Fruit fly (Drosophila melanogaster) ovary, adult (tissue): Measurements from ENCODE around the gene CG45067.

Experiments
- CG17801 ChIP-seq: fragments of 200-800 bp; optimal IDR thresholded peaks from 2 replicates; lab custom pipeline; 2019; ENCODE audit warnings: missing biosample characterization, mild to moderate bottlenecking, missing genetic modification characterization, moderate library complexity; ENCODE audit not compliant: partially characterized antibody

The CG45067 gene

DNA sequence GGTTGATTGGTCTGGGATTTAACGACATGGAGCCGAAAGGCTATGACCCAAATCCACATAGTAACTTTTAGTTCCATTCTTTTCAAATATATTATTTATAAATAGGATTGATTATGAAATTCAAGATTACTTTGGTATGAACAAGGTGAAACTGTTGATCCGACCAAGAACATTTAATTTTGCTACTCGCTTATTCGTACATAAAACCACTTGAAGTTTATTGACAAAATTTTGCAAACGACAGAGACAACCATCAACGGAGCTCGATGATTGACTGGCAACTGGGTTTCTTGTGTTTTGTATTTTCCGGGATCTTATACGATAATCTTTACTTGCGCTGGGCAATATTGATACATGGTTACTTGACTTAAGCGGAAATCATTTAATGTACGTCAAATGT, at the start of gene CG45067:
Gene CG45067, minus strand, starts transcription at position 101 of the 400 bp plus-strand sequence.
- TF ChIP-seq CG17801: no peak

DNA sequence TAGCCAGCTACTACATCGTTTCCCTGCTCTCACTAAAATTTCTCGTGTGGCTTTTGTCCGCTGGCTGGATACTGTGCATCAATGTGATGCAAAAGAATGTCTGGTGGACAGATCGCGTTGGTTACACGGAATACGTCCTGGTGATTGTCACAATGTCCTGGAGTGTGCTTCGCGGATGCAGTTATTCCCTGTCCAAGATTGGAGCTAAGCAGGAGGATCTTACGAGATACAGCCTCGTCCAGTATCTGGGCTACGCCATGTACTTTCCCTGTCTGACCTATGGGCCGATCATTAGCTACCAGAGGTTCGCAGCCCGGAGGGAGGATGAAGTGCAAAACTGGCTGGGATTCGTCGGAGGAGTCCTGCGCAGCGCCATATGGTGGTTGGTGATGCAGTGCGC, 48.3 kb upstream of the CG45067 start:
- no peak for TF ChIP-seq CG17801

DNA sequence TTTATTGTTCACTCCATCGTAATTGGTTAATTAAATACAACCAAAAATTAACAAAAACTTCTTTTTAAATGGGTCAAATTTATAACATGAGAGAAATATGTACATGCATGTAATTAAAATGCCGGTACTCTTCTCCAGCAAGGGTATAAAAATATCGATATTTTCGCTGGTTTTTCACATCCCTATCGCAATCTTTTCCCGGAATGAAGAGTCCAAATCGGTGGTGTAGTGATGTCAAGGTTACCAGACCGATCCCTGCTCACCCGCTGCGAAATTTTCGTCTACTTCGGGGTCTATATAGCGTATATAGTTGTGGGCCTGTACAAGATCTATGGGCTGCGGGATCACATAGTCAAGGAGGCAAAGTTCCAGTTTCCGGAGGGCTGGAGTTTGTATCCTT, 47.7 kb upstream of the CG45067 start, which contains the start of gene rasp:
Gene rasp, plus strand, starts transcription at position 213 of the 400 bp plus-strand sequence.
- TF ChIP-seq CG17801: no peak

DNA sequence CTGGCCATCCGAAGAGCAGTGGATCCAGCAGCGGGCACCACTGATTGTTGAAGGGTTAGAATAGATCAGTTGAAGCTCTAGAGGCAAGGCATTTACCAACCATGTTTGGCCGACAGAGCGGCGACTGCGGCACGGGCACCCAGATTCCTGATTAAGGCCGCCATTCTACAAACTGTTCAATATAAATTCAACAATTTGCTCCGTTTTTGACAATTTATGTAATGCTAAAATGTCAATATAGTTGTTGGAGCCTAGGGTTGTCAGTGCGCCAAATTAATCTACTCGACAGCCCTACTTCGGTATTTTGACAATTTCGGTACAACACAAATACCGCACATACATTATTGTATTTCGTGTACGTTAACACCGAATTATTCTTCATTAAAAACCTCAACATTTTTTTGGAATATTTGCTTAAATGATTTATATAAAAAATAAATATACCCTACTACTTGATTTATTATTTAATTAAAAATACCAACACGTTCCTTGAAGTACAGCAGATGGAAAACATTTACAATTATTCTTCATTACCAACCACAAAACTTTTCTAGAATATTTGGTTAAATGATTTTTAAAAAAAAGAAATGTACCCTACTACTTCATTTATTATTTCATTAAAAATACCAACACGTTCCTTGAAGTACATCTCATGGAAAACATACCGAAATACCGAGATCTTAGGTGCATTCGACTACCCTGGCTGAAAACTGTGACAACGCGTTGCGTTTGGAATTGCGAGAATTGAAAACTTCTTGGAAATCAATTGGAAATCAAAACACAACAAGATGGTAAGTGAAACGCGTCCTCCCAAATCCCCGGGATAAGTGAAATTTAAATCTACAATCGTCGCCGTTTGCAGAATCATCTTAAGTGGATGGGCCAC, 45.3 kb upstream of the CG45067 start, which contains the start of the genes ND-30 and CG15812:
Gene ND-30, minus strand, starts transcription at position 270 of the 886 bp plus-strand sequence.
Gene CG15812, plus strand, starts transcription at position 683 of the 886 bp plus-strand sequence.
- TF ChIP-seq CG17801: no peak

DNA sequence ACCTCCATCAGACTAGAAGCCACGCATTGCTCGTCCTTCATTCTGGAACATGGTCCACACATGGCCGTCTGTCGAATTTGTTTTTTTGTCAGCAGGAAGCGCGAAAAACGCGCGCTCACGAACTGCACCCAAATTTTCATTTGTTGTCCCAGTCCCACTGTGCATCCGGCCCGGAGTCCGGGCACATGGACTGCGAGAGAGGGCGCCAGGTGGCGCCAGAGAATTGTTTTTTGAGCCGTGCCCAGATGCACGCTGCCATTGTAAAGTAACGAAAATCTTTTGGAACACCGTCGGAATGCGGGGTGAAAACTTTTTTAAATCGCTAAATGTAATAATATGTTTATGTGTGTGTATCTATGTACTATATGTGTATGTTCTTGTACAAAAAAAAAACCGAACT, 43.4 kb upstream of the CG45067 start:
- no peak for TF ChIP-seq CG17801

DNA sequence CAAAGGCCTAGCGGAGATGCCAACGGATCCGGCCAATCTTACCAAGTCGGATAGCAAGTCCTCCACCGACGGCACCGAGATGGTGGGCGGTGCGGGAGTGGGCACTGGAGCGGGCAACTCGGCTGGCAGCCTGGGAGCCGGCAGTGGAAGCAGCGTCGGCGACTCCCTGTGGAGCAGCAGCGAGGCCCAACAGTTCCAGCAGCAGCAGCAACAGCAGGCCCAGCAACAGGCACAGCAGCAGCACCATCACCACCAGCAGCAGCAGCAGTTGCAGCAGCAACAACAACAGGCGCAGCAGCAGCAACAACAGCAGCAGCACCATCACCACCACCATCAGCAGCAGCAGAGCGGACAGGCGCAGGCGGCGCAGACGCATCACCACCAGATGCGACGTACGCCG, 36.1 kb upstream of the CG45067 start:
- no peak for TF ChIP-seq CG17801

DNA sequence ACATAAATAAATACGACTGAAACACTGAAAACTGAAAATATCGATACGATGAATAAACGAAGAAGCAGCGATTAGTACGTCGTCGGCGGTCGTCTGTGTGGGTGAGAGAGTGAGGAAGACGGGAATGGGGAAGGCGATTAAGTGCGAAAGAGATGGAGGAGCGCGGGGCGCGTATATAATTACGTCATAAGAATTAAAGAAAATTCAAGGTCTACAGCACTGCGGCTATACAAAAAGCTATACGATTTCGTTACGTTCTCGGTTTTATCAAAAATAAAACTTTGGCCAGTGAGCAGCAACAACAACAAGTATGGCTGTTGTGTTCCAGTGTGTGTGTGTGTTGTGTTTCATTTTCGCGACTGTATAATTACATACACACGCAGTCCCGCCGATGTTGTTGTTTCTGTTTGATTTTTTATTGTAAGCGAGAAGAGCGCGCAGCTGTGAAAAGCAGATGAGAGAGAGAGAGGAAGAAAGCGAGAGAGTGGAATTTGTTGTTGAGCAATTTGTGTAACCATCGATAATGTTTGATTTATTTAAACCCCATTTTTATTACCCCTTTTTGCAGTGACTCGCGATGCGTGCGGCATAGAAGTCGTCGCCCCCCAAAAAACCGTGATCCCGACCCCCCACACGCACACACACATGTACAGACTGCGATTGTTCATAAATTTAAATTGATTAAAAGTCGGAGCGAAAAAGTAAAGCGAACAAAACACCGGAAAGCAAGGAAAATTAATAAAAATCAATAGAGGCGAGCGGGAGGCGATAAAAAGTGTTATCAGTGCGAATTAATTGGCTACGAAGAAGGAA, 35.0 kb upstream of the CG45067 start:
- no peak for TF ChIP-seq CG17801

DNA sequence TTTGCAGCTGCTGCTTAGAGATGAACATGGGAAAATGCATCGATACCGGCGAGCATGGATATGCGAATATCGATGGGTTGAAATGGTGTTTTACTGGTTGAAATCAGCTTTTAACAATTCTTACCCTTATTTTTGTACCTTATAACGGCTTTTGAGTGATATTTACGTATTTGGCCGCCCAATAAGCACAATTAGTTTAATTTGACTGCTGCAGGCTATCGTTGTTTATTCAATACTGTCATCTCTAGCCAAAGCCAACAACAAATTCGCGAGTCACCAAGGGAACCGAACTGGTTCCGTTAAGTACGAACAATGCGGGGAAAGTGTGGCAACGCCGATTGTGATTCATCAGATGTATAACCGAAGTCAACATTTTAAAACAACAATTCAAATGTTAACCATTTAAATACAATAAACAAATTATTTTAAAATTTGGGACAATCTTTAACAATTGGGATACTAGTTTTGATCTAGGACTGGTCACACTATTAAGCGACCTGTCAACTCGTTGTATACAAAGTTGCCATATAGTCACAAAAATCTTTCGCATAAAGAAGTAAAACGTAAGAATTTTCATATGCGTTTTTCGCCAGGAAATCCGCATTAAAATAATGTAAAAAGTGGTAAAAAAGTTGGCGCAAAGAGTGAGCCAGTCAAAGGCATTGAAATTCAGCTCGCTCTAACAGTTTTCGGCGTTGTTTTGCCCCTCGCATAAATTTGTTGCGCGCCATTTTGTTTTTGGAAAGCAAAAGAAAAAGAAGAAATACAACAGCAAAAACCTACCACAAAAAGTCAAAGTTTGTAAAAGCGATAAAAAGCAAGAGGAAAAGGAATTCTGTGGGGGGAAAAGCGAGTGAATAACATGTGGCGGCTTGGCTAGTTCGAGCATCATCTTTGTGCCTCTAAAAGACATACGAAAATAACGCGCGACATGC, 34.1 kb upstream of the CG45067 start, which contains the start of the genes Usp5 and BtbVII:
Gene Usp5, minus strand, starts transcription at position 234 of the 935 bp plus-strand sequence.
Gene BtbVII, plus strand, starts transcription at position 522 of the 935 bp plus-strand sequence.
- peak; percentile 7 for TF ChIP-seq CG17801

DNA sequence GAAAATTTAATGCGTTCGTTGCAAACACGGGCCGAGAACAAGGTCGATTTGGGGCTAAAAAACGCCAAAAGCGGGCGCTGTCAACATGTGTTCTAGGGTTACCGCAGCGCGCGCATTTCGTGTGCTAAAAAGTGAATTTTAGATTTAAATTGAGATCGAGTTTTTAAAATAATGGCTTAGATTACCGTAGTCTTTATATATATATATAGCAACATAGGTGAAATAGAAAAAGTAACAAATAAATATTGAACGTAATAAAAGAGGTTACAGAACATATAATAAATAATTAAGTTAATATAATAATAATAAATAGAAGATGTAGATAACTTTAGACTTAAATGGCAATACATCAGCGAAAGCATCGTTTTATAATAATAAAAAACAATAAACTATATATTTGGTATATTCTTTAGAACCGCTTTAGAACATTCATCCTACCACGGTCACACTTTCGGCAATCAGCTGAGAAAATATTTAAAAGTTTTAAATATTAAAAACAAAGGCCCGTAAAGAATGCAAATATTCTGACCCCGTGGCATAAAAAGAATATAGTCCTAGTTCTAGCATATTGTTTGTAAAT, 29.2 kb upstream of the CG45067 start, which contains the start of the genes CG11537 and Alg2:
Gene CG11537, minus strand, starts transcription at position 75 of the 580 bp plus-strand sequence.
Gene Alg2, plus strand, starts transcription at position 426 of the 580 bp plus-strand sequence.
- TF ChIP-seq CG17801: no peak

DNA sequence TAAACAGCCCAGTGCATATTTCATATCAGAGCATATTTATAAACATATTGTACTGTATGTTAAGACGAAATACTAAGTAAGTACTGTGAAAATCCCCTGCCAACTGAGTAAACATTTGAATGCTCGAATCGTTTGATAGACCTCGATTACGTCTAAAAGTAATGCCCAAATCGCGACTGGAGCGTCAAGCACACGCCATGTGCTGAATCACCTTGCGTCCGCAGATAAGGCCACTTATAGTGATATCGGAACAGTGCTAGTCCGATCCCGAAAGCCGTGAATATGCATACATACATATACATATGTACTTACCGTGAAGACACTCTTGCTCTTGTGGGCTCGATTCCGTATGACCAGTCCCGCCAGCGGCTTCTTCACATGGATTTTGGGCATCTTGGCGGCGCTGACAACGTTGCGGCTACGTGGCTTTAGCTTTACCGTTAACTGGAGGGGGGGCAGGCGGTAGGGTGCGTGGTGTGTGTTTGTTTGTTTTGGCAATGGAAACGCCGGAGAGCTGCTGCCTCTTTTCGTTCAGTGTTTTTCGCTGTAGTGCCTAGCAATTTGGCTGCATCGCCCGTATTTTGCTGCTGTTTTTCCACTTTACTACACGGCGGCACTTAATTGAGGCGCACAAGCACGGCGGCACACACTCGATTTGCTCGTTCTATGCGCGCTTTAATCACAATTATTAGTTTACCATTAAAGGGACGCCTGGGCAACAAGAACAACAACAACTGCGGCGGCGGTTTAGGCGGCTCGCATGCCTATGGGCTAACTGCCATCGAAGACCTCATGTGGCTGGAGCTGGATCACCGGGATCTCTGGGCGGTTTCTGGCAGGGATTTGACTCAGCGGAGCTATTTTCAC, 28.5 kb upstream of the CG45067 start:
- no peak for TF ChIP-seq CG17801

DNA sequence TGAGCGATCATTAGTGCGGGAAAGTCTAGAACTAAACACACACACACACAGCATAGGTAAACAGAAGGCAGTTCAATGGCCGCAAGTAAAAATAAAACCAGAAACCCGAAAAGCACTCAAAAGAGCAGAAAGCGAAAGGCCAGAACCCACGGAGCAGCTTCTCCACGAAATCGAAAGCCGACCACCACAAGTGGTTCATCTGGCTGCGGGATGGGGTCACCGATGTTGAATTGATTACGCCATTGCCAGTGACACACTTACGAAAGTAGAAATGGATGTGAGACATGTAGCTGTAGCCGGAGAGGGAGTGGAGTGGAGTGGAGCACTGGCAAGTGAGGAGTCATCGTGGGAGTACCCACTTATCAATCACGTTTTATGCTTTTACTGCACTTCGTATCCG, 27.1 kb upstream of the CG45067 start:
- TF ChIP-seq CG17801: no peak

DNA sequence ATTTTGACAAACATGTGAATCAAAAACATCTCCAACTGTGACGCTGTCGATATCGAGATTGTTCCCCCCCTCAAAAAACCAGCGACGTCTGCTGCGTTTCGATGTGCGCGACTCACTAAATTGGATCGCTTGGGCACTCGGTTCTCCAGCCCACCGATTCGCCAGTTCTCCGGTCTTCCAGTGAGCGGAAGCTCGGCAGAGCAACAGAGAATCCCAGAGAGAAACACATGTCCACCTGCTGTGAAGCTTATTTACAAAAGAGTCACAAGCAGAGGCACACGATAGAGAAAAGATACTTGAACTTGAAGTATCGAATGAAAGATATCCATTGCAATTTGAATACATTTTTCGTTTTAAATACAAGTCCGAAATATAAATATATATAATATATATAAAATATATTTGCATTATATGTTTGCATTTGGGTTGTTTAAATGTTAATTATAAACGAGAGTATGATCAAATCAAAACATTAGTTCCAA, 19.8 kb upstream of the CG45067 start:
- no peak for TF ChIP-seq CG17801

DNA sequence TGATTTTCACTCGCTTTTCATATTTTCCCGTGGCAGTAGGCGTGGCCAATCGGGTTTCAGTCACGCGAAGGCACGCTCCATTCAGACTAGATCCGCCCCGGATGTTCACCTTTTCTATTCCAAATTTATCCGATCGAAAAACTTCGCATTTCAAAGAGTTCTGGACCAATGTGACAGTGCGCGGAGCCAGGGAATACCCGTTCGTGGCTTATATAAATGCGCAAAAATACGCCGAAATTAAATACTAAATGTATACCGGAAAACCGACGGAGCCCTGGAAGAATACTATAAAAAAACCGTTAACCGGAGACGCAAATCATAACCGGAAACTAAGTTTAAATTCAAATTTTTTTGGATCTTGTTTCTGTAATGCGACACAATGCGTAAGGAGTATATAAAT, 13.3 kb upstream of the CG45067 start, which contains the start of gene promL:
Gene promL, minus strand, starts transcription at position 181 of the 400 bp plus-strand sequence.
- peak; percentile 66 for TF ChIP-seq CG17801

DNA sequence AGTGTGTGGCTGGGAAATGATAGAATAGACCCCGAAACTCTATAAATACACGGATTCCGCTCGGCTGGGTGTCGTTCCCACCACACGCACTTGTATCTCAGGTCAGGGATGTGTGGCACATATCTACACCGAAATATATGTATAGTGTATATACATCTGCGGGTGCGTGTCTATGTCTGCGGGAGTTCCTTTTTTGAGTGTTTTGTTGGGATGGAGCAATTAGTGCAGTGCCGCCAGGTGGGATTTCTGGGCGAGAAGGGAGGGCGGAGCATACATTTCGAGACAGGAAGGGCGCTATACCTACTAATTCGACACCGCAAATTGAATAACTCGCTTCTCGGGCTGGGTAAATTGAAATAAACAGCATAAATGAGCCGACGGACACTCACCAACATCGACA, 12.2 kb upstream of the CG45067 start:
- TF ChIP-seq CG17801: no peak
